Fruit fly (Drosophila melanogaster): ENCODE data around the gene Sfp36F.
A peak's percentile ranks its signal among the peaks of the same experiment; 100 is the strongest.

Sfp36F gene

DNA sequence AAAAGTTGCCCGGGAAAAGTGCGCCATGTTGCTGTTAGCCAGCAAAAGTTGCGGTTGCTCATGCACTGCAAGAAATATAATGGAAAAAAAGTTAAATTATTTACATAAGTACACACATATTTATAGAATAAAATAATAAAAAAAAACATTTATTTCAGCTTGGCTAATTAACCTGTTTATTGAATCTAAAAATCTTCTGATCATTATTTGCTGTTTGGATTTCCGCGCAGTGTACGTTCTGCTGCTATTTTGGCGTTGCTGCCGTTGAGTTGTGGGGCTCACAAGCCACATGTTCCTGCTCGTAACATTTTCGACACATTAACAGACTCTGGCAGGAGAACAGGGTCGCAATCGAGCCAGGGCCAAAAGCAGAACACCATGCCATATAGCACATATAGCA lies 18.2 kb downstream of the Sfp36F start (continued):
- peak; percentile 61 for TF ChIP-seq topi (GFP tag; optimal IDR thresholded peaks at IDR 0.05)
- peak; percentile 82 for TF ChIP-seq Ets96B (tag; optimal IDR thresholded peaks at IDR 0.05)
- peak; percentile 37 for TF ChIP-seq CG16779 (tag; optimal IDR thresholded peaks at IDR 0.05)
- TF ChIP-seq CG3919 (GFP tag; optimal IDR thresholded peaks at IDR 0.05), result peak; percentile 82
- peak; percentile 75 for TF ChIP-seq CG10669 (GFP tag; optimal IDR thresholded peaks at IDR 0.05)
- TF ChIP-seq achi (GFP tag; optimal IDR thresholded peaks at IDR 0.05), result peak; percentile 82
- peak; percentile 86 for TF ChIP-seq CG32006 (GFP tag; optimal IDR thresholded peaks at IDR 0.05)
- TF ChIP-seq fkh (GFP tag; optimal IDR thresholded peaks at IDR 0.05), result no peak
- peak; percentile 87 for TF ChIP-seq acj6 (GFP tag; optimal IDR thresholded peaks at IDR 0.05)
- peak; percentile 57 for TF ChIP-seq cyc (GFP tag; optimal IDR thresholded peaks at IDR 0.05)
- TF ChIP-seq CG6163 (GFP tag; IDR thresholded peaks at IDR 0.05), result peak; percentile 87
- TF ChIP-seq dsx (GFP tag; optimal IDR thresholded peaks at IDR 0.05; ENCODE audit: poor library complexity, severe bottlenecking), result peak; percentile 57
- peak; percentile 34 for TF ChIP-seq Eip93F (GFP tag; optimal IDR thresholded peaks at IDR 0.05)
- TF ChIP-seq Met (GFP tag; optimal IDR thresholded peaks at IDR 0.05), result peak; percentile 85
- peak; percentile 79 for TF ChIP-seq CG10631 (GFP tag; optimal IDR thresholded peaks at IDR 0.05)
- TF ChIP-seq CG1621 (tag; optimal IDR thresholded peaks at IDR 0.05), result peak; percentile 62
- TF ChIP-seq dac (GFP tag; optimal IDR thresholded peaks at IDR 0.05), result peak; percentile 59
- peak; percentile 68 for TF ChIP-seq Smox (GFP tag; optimal IDR thresholded peaks at IDR 0.05)
- peak; percentile 79 for TF ChIP-seq pdm3 (GFP tag; optimal IDR thresholded peaks at IDR 0.05)
- peak; percentile 78 for TF ChIP-seq CG6276 (GFP tag; optimal IDR thresholded peaks at IDR 0.05)
- peak; percentile 60 for TF ChIP-seq CG8319 (GFP tag; optimal IDR thresholded peaks at IDR 0.05)
- peak; percentile 64 for TF ChIP-seq CG31627 (GFP tag; optimal IDR thresholded peaks at IDR 0.05)
- TF ChIP-seq Hr38 (GFP tag; optimal IDR thresholded peaks at IDR 0.05), result no peak
- peak; percentile 59 for TF ChIP-seq Blimp-1 (GFP tag; optimal IDR thresholded peaks at IDR 0.05)
- TF ChIP-seq esn (GFP tag; optimal IDR thresholded peaks at IDR 0.05), result peak; percentile 88
- TF ChIP-seq vri (GFP tag; optimal IDR thresholded peaks at IDR 0.05), result peak; percentile 77
- peak; percentile 71 for TF ChIP-seq fd59A (GFP tag; optimal IDR thresholded peaks at IDR 0.05)
- peak; percentile 75 for TF ChIP-seq CG6792 (GFP tag; optimal IDR thresholded peaks at IDR 0.05)
- peak; percentile 11 for TF ChIP-seq CG6854 (GFP tag; optimal IDR thresholded peaks at IDR 0.05)
- peak; percentile 72 for TF ChIP-seq net (GFP tag; optimal IDR thresholded peaks at IDR 0.05)
- peak; percentile 83 for TF ChIP-seq Sox102F (GFP tag; optimal IDR thresholded peaks at IDR 0.05)
- peak; percentile 85 for TF ChIP-seq CG3032 (tag; optimal IDR thresholded peaks at IDR 0.05)
- TF ChIP-seq CG11762 (GFP tag; optimal IDR thresholded peaks at IDR 0.05; ENCODE audit: insufficient read depth), result peak; percentile 70
- TF ChIP-seq Hr39 (GFP tag; optimal IDR thresholded peaks at IDR 0.05), result peak; percentile 51

DNA sequence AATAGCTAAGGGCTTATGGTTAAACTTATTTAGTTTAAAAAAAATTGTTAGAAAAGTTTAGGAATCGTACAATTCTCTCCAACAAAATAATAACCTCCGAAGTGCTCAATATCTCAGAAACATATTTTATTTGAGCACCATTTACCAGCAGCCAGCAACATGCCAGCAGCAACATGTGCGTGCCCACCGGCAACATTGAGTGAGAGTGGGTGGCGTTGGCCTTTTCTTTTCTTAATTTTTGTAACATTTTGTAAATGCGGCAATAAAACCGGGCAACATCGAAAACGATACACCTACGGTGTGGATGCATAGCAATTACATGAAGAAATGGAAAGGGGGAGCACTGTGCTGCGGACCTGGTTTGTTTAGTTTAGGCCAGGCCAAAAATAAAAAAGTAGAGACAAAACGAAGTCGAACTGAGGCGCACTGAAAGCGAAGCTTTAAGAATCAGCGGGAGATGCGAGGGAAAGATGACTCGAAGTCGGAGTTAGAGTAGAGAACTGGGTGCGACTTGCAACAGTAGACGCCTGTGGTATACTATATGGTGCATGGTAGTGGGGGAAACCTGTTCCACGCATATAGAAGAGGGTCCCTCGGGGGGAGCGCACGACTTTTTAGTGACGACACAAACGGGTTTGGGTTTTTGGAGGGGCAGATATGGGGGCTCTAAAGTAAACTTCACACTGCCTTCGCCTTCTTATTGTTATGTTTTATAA lies 19.4 kb downstream of the Sfp36F start:
- TF ChIP-seq CG34406 (GFP tag; optimal IDR thresholded peaks at IDR 0.05) (no peak), fd85E (GFP tag; optimal IDR thresholded peaks at IDR 0.05) (no peak), Eip93F (GFP tag; optimal IDR thresholded peaks at IDR 0.05) (no peak), CG7368 (GFP tag; optimal IDR thresholded peaks at IDR 0.05) (no peak), fkh (GFP tag; optimal IDR thresholded peaks at IDR 0.05) (peak; percentile 33), CG8632 (GFP tag; optimal IDR thresholded peaks at IDR 0.05) (no peak), CG3032 (tag; optimal IDR thresholded peaks at IDR 0.05) (no peak), Hr38 (GFP tag; optimal IDR thresholded peaks at IDR 0.05) (no peak), svp (GFP tag) (peak; percentile 25), Sox102F (GFP tag; optimal IDR thresholded peaks at IDR 0.05) (no peak), dsx (GFP tag; optimal IDR thresholded peaks at IDR 0.05; ENCODE audit: poor library complexity, severe bottlenecking) (no peak), Lpt (GFP tag; optimal IDR thresholded peaks at IDR 0.05) (peak; percentile 8), Ets21C (GFP tag; optimal IDR thresholded peaks at IDR 0.05) (no peak), Eip78C (GFP tag) (peak; percentile 15), CG6276 (GFP tag; optimal IDR thresholded peaks at IDR 0.05) (no peak)
